Fruit fly (Drosophila melanogaster): Measurements from ENCODE around the gene GatC.

GatC gene

DNA sequence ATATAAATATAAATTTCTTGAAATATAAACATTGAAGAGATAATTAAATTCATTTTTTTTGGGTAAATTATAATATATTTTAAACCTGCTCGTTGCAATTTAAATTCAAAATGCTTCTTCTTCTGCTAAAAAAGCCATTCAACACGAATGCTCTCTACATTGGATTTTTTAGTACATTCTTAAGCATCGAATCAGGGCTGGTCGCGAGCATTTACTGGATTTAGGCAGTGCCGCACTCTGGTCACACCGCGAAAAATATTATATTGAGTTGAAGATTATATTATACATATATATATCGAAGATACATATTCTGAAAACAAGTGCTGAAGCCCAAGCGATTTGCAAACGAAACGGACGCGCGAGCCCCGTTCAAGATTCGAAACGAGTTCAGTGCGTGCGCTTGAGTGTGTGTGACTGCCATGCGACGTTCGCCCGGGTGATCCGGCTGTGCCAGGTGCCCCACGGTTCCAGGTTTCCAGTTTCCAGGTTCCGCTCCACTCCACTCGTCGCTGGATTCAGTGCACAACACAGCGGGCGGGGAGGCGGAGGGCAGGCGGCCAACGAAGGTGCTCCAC, 19.2 kb downstream of the GatC start, which contains the start of gene Sos (continued):
- no peak for TF ChIP-seq org-1 (GFP tag; optimal IDR thresholded peaks at IDR 0.05)
- TF ChIP-seq zen2 (GFP tag; IDR thresholded peaks at IDR 0.05; ENCODE audit: partially characterized antibody), result no peak
- TF ChIP-seq CG17829 (tag; optimal IDR thresholded peaks at IDR 0.05), result peak; percentile 47
- TF ChIP-seq Camta (GFP tag; optimal IDR thresholded peaks at IDR 0.05), result no peak
- TF ChIP-seq Bdp1 (GFP tag; optimal IDR thresholded peaks at IDR 0.05), result no peak
- no peak for TF ChIP-seq Dbx (GFP tag; IDR thresholded peaks at IDR 0.05)
- TF ChIP-seq p53 (GFP tag; optimal IDR thresholded peaks at IDR 0.05), result no peak
- no peak for TF ChIP-seq maf-S (GFP tag; optimal IDR thresholded peaks at IDR 0.05)
- no peak for TF ChIP-seq croc (GFP tag; conservative IDR thresholded peaks at IDR 0.05)
- TF ChIP-seq Hmx (GFP tag; optimal IDR thresholded peaks at IDR 0.05), result no peak
- TF ChIP-seq CG7357 (GFP tag; IDR thresholded peaks at IDR 0.05), result no peak
- no peak for TF ChIP-seq CG5180 (GFP tag; optimal IDR thresholded peaks at IDR 0.05)
- no peak for TF ChIP-seq CG6765 (GFP tag; optimal IDR thresholded peaks at IDR 0.05)
- no peak for TF ChIP-seq kah (GFP tag; optimal IDR thresholded peaks at IDR 0.05)
- TF ChIP-seq CG13287 (GFP tag; IDR thresholded peaks at IDR 0.05; ENCODE audit: partially characterized antibody), result peak; percentile 53
- peak; percentile 10 for TF ChIP-seq Abd-B (GFP tag; optimal IDR thresholded peaks at IDR 0.05)
- no peak for TF ChIP-seq CG7987 (GFP tag; optimal IDR thresholded peaks at IDR 0.05)
- no peak for TF ChIP-seq sisA (GFP tag; IDR thresholded peaks at IDR 0.05)
- TF ChIP-seq phol (tag; optimal IDR thresholded peaks at IDR 0.05), result peak; percentile 46
- TF ChIP-seq Drgx (GFP tag; IDR thresholded peaks at IDR 0.05), result no peak
- TF ChIP-seq gro (GFP tag; optimal IDR thresholded peaks at IDR 0.05), result no peak
- no peak for TF ChIP-seq CG12219 (GFP tag; optimal IDR thresholded peaks at IDR 0.05)
- no peak for TF ChIP-seq CG3065 (GFP tag; optimal IDR thresholded peaks at IDR 0.05)
- TF ChIP-seq Myb (GFP tag; optimal IDR thresholded peaks at IDR 0.05), result peak; percentile 95
- no peak for TF ChIP-seq Dfd (GFP tag; optimal IDR thresholded peaks at IDR 0.05)
- no peak for TF ChIP-seq onecut (GFP tag; IDR thresholded peaks at IDR 0.05)
- TF ChIP-seq fu2 (GFP tag; optimal IDR thresholded peaks at IDR 0.05), result no peak
- TF ChIP-seq CG4328 (GFP tag; optimal IDR thresholded peaks at IDR 0.05), result no peak
- no peak for TF ChIP-seq eyg (GFP tag; optimal IDR thresholded peaks at IDR 0.05)
- TF ChIP-seq CG13775 (GFP tag; optimal IDR thresholded peaks at IDR 0.05), result no peak
- TF ChIP-seq bab2 (GFP tag; optimal IDR thresholded peaks at IDR 0.05), result no peak
- TF ChIP-seq CG4424 (GFP tag; optimal IDR thresholded peaks at IDR 0.05), result no peak
- TF ChIP-seq Awh (GFP tag; IDR thresholded peaks at IDR 0.05), result no peak
- TF ChIP-seq bsh (GFP tag; optimal IDR thresholded peaks at IDR 0.05), result no peak
- TF ChIP-seq klu (GFP tag; IDR thresholded peaks at IDR 0.05), result no peak
- TF ChIP-seq Lhr (GFP tag; optimal IDR thresholded peaks at IDR 0.05), result peak; percentile 86
- TF ChIP-seq salm (tag; optimal IDR thresholded peaks at IDR 0.05), result no peak
- no peak for TF ChIP-seq Ada2b (GFP tag; IDR thresholded peaks at IDR 0.05)

DNA sequence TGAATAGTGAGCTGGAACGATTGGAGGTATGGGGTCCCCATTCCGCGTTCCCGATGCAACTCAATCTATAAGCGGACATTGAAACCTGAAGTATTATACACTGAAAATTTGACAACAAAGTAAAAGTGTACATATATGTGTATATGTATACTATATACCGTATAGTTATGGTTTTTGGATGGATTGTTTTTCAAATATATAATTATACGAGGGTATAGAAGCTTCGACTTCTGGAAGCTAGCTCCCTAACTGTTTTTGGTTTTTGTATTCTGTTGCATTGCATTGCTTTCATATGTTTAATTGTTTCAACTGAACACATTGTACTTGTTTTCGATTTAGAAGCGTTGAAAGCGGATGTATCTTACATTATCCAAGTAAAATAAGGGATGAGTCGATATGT, 19.7 kb downstream of the GatC start, which contains the start of gene CG16888:
CG16888 (minus strand) TSS at position 101 of the 400 bp plus-strand sequence.
- TF ChIP-seq lov (optimal IDR thresholded peaks at IDR 0.05), result no peak
- no peak for TF ChIP-seq lov (GFP tag; IDR thresholded peaks at IDR 0.05)
- TF ChIP-seq pfk (GFP tag; optimal IDR thresholded peaks at IDR 0.05), result peak; percentile 59
